Worm (Caenorhabditis elegans) whole organism, L2 larva: Measurements from ENCODE around the gene F13E9.15.
A peak's percentile ranks its signal among the peaks of the same experiment; 100 is the strongest.

ENCODE experiments used
- C34F6.9 ChIP-seq: fragments of 150-350 bp; optimal IDR thresholded peaks from 2 replicates; lab custom pipeline; 2014; ENCODE audit warnings: missing biosample characterization, missing genetic modification characterization
- Y55F3AM.14 ChIP-seq: fragments of 200-800 bp; sonication (Bioruptor generic); optimal IDR thresholded peaks from 2 replicates; lab custom pipeline; 2018; ENCODE audit warnings: mild to moderate bottlenecking, missing genetic modification characterization, missing compliant biosample characterization
- ama-1 ChIP-seq: fragments of 150-350 bp; optimal IDR thresholded peaks from 2 replicates; lab custom pipeline; 2018; ENCODE audit warnings: inconsistent platforms
- blmp-1 ChIP-seq: sonication (generic microtip); optimal IDR thresholded peaks from 2 replicates; lab custom pipeline; 2017; ENCODE audit warnings: missing genetic modification characterization, mild to moderate bottlenecking, missing compliant biosample characterization, antibody characterized with exemption, moderate library complexity; ENCODE audit not compliant: insufficient read depth
- ceh-16 ChIP-seq: fragments of 150-350 bp; optimal IDR thresholded peaks from 2 replicates; lab custom pipeline; 2014; ENCODE audit warnings: missing biosample characterization, missing genetic modification characterization
- crh-2 ChIP-seq: sonication (generic microtip); optimal IDR thresholded peaks from 2 replicates; lab custom pipeline; 2017; ENCODE audit warnings: missing biosample characterization, missing genetic modification characterization
- elt-3 ChIP-seq: sonication (generic microtip); optimal IDR thresholded peaks from 2 replicates; lab custom pipeline; 2017; ENCODE audit warnings: missing biosample characterization, missing genetic modification characterization
- fos-1 ChIP-seq: fragments of 150-350 bp; optimal IDR thresholded peaks from 2 replicates; lab custom pipeline; 2014; ENCODE audit warnings: missing biosample characterization, missing genetic modification characterization
- lin-11 ChIP-seq: fragments of 150-350 bp; sonication (generic microtip); optimal IDR thresholded peaks from 2 replicates; lab custom pipeline; 2014; ENCODE audit warnings: missing biosample characterization, missing genetic modification characterization, inconsistent platforms, mixed read lengths
- lin-39 ChIP-seq: fragments of 150-350 bp; optimal IDR thresholded peaks from 2 replicates; lab custom pipeline; 2014; ENCODE audit warnings: missing biosample characterization, missing genetic modification reagents, missing genetic modification characterization
- lsy-2 ChIP-seq, 2 experiments: fragments of 150-350 bp in 1 of 2; sonication (generic microtip) in 1 of 2; optimal IDR thresholded peaks; 2 replicates each; lab custom pipeline; 2014 to 2017; ENCODE audit warnings: missing biosample characterization in 2 of 2, missing genetic modification characterization in 2 of 2
- mab-5 ChIP-seq: fragments of 150-350 bp; optimal IDR thresholded peaks from 2 replicates; lab custom pipeline; 2014; ENCODE audit warnings: missing biosample characterization, missing genetic modification characterization
- mdl-1 ChIP-seq, 2 experiments: fragments of 150-350 bp in 1 of 2; sonication (generic microtip) in 1 of 2; optimal IDR thresholded peaks; 2 replicates each; lab custom pipeline; 2017; ENCODE audit warnings: missing biosample characterization in 2 of 2, missing genetic modification characterization in 2 of 2
- nhr-10 ChIP-seq: sonication (generic microtip); optimal IDR thresholded peaks from 2 replicates; lab custom pipeline; 2017; ENCODE audit warnings: missing biosample characterization, missing genetic modification characterization
- nhr-11 ChIP-seq: fragments of 150-350 bp; optimal IDR thresholded peaks from 2 replicates; lab custom pipeline; 2014; ENCODE audit warnings: missing biosample characterization, missing genetic modification characterization
- nhr-129 ChIP-seq: fragments of 150-350 bp; optimal IDR thresholded peaks from 2 replicates; lab custom pipeline; 2014; ENCODE audit warnings: missing biosample characterization, missing genetic modification characterization
- nhr-21 ChIP-seq: fragments of 150-350 bp; optimal IDR thresholded peaks from 2 replicates; lab custom pipeline; 2014; ENCODE audit warnings: missing biosample characterization, missing genetic modification characterization
- nhr-23 ChIP-seq: fragments of 150-350 bp; optimal IDR thresholded peaks from 2 replicates; lab custom pipeline; 2014; ENCODE audit warnings: missing biosample characterization, missing genetic modification reagents, missing genetic modification characterization
- nhr-237 ChIP-seq: fragments of 150-350 bp; optimal IDR thresholded peaks from 2 replicates; lab custom pipeline; 2014; ENCODE audit warnings: missing biosample characterization, missing genetic modification characterization
- nhr-25 ChIP-seq: fragments of 150-350 bp; sonication (generic microtip); optimal IDR thresholded peaks from 3 replicates; lab custom pipeline; 2014; ENCODE audit warnings: missing biosample characterization, missing genetic modification characterization
- nhr-6 ChIP-seq: fragments of 150-350 bp; optimal IDR thresholded peaks from 2 replicates; lab custom pipeline; 2014; ENCODE audit warnings: missing biosample characterization, missing genetic modification characterization
- sem-4 ChIP-seq: fragments of 150-350 bp; optimal IDR thresholded peaks from 2 replicates; lab custom pipeline; 2014; ENCODE audit warnings: missing biosample characterization, missing genetic modification reagents, missing genetic modification characterization
- sma-3 ChIP-seq: sonication (generic microtip); optimal IDR thresholded peaks from 2 replicates; lab custom pipeline; 2016; ENCODE audit warnings: missing genetic modification reagents, missing genetic modification characterization, missing compliant biosample characterization
- sma-9 ChIP-seq, 2 experiments: fragments of 150-350 bp in 1 of 2; sonication (generic microtip) in 1 of 2; optimal IDR thresholded peaks; 2 replicates each; lab custom pipeline; 2014 to 2016; ENCODE audit warnings: missing genetic modification characterization in 2 of 2, mild to moderate bottlenecking in 1 of 2, missing biosample characterization in 1 of 2, missing compliant biosample characterization in 1 of 2, missing genetic modification reagents in 1 of 2, moderate library complexity in 1 of 2
- snpc-4 ChIP-seq: fragments of 150-350 bp; optimal IDR thresholded peaks from 2 replicates; lab custom pipeline; 2014; ENCODE audit warnings: missing biosample characterization, missing genetic modification characterization
- unc-55 ChIP-seq: fragments of 150-350 bp; sonication (generic microtip); optimal IDR thresholded peaks from 3 replicates; lab custom pipeline; 2014; ENCODE audit warnings: missing biosample characterization, missing genetic modification reagents, missing genetic modification characterization
- zag-1 ChIP-seq: fragments of 150-350 bp; optimal IDR thresholded peaks from 2 replicates; lab custom pipeline; 2014; ENCODE audit warnings: missing biosample characterization, missing genetic modification characterization
- ztf-1 ChIP-seq: fragments of 200-800 bp; sonication (Bioruptor generic); conservative IDR thresholded peaks from 2 replicates; pipeline ENCODE4 v1.3.6; 2022; ENCODE audit warnings: missing genetic modification characterization, missing compliant biosample characterization
- ztf-11 ChIP-seq: sonication (generic microtip); optimal IDR thresholded peaks from 2 replicates; lab custom pipeline; 2017; ENCODE audit warnings: missing biosample characterization, missing genetic modification characterization
- ztf-4 ChIP-seq: fragments of 150-350 bp; optimal IDR thresholded peaks from 2 replicates; lab custom pipeline; 2014; ENCODE audit warnings: missing biosample characterization, missing genetic modification characterization

Gene F13E9.15

ce11 chrIV:10861102-10861501 is 28.6 kb downstream of the F13E9.15 start, which contains the start of gene rbm-22:
rbm-22 (plus strand) TSS chrIV:10861402.
- TF ChIP-seq nhr-23 (tag; lab: Kevin White, UChicago) (no peak), lin-11 (tag; lab: Kevin White, UChicago) (no peak), fos-1 (tag; lab: Kevin White, UChicago) (no peak), Y55F3AM.14 (GFP tag; lab: Kevin White, UChicago) (no peak), C34F6.9 (tag; lab: Kevin White, UChicago) (no peak), mab-5 (tag; lab: Kevin White, UChicago) (no peak), zag-1 (tag; lab: Kevin White, UChicago) (no peak), lsy-2 (tag; optimal IDR thresholded peaks at IDR 0.05; lab: Kevin White, UChicago) (no peak), blmp-1 (tag; lab: Kevin White, UChicago) (no peak), lin-39 (tag; lab: Kevin White, UChicago) (no peak), nhr-11 (tag; lab: Kevin White, UChicago) (no peak), nhr-237 (tag; lab: Kevin White, UChicago) (no peak), ztf-1 (GFP tag; lab: Robert Waterston, UW) (no peak), mdl-1 (tag; optimal IDR thresholded peaks at IDR 0.05; lab: Kevin White, UChicago) (no peak)

DNA sequence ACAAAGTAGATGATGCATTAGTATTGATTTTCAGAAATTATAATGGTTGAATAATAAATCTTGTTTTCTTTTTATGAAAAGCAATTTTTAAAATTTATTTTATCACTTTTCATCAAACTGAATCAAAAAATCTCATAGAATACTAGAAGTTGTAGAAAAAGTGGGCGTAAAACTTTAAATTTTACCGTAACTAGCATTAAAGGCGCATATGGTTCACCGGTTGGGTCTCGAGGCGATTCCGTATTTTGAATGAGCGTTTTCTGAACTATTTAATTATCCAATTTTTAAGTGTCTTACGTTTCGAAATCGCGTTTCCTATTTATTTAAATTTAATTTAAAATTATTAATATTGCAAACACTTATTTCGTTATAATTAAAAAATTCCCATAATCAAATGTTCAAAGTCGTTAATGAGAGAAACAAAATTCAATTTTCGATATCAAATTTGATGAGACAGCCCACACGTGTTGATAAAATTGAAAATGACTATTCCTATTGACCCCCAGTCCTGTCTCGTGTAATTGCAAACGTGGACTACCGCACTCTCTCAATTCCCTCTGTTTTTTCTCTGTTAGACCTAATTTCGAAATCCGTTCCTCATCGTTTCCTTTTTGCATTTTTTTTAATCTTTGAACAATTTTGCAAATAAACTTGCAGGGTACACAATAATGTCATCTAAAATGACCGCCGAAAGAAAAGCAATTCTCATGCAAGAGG is 31.2 kb downstream of the F13E9.15 start, which contains the start of the genes T11G6.2 and hars-1:
Gene T11G6.2 (minus strand): TSS at position 197 of the 717 bp plus-strand sequence.
Gene hars-1 (plus strand): TSS at position 658 of the 717 bp plus-strand sequence.
- no peak for TF ChIP-seq ama-1 (lab: Kevin White, UChicago)
- TF ChIP-seq C34F6.9 (tag; lab: Kevin White, UChicago), result peak; percentile 31
- no peak for TF ChIP-seq sma-3 (GFP tag; lab: Kevin White, UChicago)
- TF ChIP-seq nhr-11 (tag; lab: Kevin White, UChicago), result no peak
- TF ChIP-seq unc-55 (GFP tag; lab: Kevin White, UChicago), result peak; percentile 47
- peak in 1 of 2 experiments; percentile 32 for TF ChIP-seq lsy-2 (tag; optimal IDR thresholded peaks at IDR 0.05; lab: Kevin White, UChicago)
- TF ChIP-seq nhr-237 (tag; lab: Kevin White, UChicago), result no peak
- TF ChIP-seq nhr-129, result peak; percentile 63
- peak; percentile 64 for TF ChIP-seq crh-2 (tag; lab: Kevin White, UChicago)
- TF ChIP-seq nhr-6 (tag; lab: Kevin White, UChicago), result no peak
- TF ChIP-seq fos-1 (tag; lab: Kevin White, UChicago), result peak; percentile 88
- no peak for TF ChIP-seq nhr-10 (tag; lab: Kevin White, UChicago)

DNA sequence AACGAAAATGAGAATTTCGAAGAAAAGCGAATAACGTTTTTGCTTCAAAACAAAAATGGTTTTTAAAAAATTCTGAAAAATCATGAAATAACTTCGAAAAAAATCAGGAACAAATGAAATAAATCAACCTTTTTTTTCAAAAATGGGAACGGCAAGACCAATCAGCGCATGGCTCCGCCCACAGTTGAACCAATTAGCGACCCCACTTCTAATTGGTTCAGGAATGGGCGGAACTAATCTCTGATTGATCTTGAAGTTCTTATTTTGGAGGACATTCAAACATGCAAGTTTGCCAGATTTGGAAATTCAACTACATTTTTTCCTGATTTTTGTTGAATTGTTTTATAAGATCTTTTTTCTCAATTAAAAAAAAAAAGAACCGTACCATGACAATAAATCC is 33.7 kb downstream of the F13E9.15 start:
- no peak for TF ChIP-seq nhr-11 (tag; lab: Kevin White, UChicago)
- TF ChIP-seq ceh-16 (tag; lab: Kevin White, UChicago), result no peak
- no peak for TF ChIP-seq nhr-25 (tag; lab: Kevin White, UChicago)
- TF ChIP-seq ama-1 (lab: Kevin White, UChicago), result no peak
- no peak for TF ChIP-seq elt-3 (tag; lab: Kevin White, UChicago)
- no peak for TF ChIP-seq sma-9 (GFP tag; optimal IDR thresholded peaks at IDR 0.05; lab: Kevin White, UChicago)
- TF ChIP-seq sma-9 (tag; optimal IDR thresholded peaks at IDR 0.05; lab: Kevin White, UChicago), result no peak
- TF ChIP-seq ztf-11, result no peak
- no peak for TF ChIP-seq lin-11 (tag; lab: Kevin White, UChicago)
- TF ChIP-seq unc-55 (GFP tag; lab: Kevin White, UChicago), result no peak
- no peak for TF ChIP-seq nhr-6 (tag; lab: Kevin White, UChicago)
- no peak for TF ChIP-seq nhr-237 (tag; lab: Kevin White, UChicago)
- TF ChIP-seq snpc-4, result no peak
- no peak for TF ChIP-seq nhr-10 (tag; lab: Kevin White, UChicago)
- TF ChIP-seq zag-1 (tag; lab: Kevin White, UChicago), result no peak
- no peak for TF ChIP-seq Y55F3AM.14 (GFP tag; lab: Kevin White, UChicago)
- TF ChIP-seq fos-1 (tag; lab: Kevin White, UChicago), result no peak
- TF ChIP-seq ztf-4, result no peak
- no peak for TF ChIP-seq nhr-21 (tag; lab: Kevin White, UChicago)
- TF ChIP-seq C34F6.9 (tag; lab: Kevin White, UChicago), result no peak
- TF ChIP-seq, all 48 proteins: peak for 0

DNA sequence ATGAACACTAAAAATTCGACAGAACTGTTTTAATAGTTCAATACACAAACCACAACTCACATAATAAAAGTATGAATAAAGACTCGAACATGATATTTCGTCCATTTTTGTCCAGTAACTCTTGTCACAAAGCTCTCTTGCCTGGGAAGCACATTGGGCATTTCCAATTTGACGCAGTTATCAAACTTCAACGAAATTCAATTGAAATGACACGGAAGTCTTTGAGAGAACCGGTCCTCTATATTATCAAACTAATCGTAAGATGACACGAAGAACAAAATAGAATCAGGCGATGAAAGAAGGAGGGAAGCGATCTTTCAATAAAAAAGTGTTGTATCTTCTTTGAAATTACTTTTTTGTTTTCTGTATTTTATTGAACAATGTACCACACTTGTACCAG is 34.6 kb downstream of the F13E9.15 start, which contains the start of gene T11G6.3:
Gene T11G6.3 (minus strand): TSS at position 189 of the 400 bp plus-strand sequence.
- TF ChIP-seq nhr-25 (tag; lab: Kevin White, UChicago) (peak; percentile 25), sem-4 (tag; lab: Kevin White, UChicago) (no peak)
- TF ChIP-seq, all 48 proteins: peak for 1
